Fruit fly (Drosophila melanogaster): ENCODE data around the gene Nfs1.

Nfs1 gene

DNA sequence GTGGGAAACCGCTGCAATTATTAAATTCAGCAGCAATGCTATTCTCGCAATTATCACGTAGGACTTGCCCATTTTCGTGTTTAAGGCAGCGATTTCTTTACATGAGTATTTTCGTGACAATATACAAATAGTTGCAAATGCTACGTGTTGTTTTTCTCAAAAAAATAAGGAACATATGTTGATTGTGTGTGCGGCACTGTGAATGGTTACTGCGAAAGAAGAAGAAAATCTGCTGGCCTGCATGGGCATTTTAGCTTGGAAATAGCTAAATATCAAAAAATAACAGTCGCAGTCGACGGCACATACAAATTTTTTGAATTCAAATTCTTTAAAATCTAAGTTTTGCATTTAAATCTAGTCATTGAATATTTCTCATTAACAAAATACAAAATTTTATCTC, 41.1 kb downstream of the Nfs1 start, which contains the start of gene CG6766 (continued):
- TF ChIP-seq sd (tag; optimal IDR thresholded peaks at IDR 0.05) = peak; percentile 62
- TF ChIP-seq dmrt11E (tag; optimal IDR thresholded peaks at IDR 0.05) = no peak
- no peak for TF ChIP-seq ci (GFP tag; IDR thresholded peaks at IDR 0.05)
- TF ChIP-seq CG11723 (GFP tag; optimal IDR thresholded peaks at IDR 0.05) = no peak
- no peak for TF ChIP-seq CG9797 (GFP tag; optimal IDR thresholded peaks at IDR 0.05)
- peak; percentile 99 for TF ChIP-seq CG17385 (GFP tag; optimal IDR thresholded peaks at IDR 0.05)
- no peak for TF ChIP-seq cg (GFP tag; optimal IDR thresholded peaks at IDR 0.05)
- no peak for TF ChIP-seq CG10565 (GFP tag; optimal IDR thresholded peaks at IDR 0.05)
- no peak for TF ChIP-seq CG14441 (GFP tag; IDR thresholded peaks at IDR 0.05)
- no peak for TF ChIP-seq CG9932 (GFP tag; IDR thresholded peaks at IDR 0.05)
- TF ChIP-seq sug (tag; optimal IDR thresholded peaks at IDR 0.05) = peak; percentile 19
- TF ChIP-seq stwl (tag; optimal IDR thresholded peaks at IDR 0.05) = peak; percentile 73
- no peak for TF ChIP-seq CG34224 (GFP tag; IDR thresholded peaks at IDR 0.05; ENCODE audit: partially characterized antibody)
- TF ChIP-seq gfzf (GFP tag; optimal IDR thresholded peaks at IDR 0.05) = peak; percentile 27
- TF ChIP-seq Nf-YC (tag; optimal IDR thresholded peaks at IDR 0.05) = no peak
- TF ChIP-seq lilli (GFP tag; optimal IDR thresholded peaks at IDR 0.05) = no peak
- no peak for TF ChIP-seq CG32767 (GFP tag; IDR thresholded peaks at IDR 0.05)
- TF ChIP-seq Tbp (GFP tag; optimal IDR thresholded peaks at IDR 0.05) = no peak
- no peak for TF ChIP-seq Blimp-1 (GFP tag; optimal IDR thresholded peaks at IDR 0.05)
- peak; percentile 87 for TF ChIP-seq Myb (GFP tag; optimal IDR thresholded peaks at IDR 0.05)
- peak; percentile 15 for TF ChIP-seq CG2712 (tag; optimal IDR thresholded peaks at IDR 0.05)
- TF ChIP-seq CG12659 (GFP tag; optimal IDR thresholded peaks at IDR 0.05) = peak; percentile 31
- peak; percentile 4 for TF ChIP-seq CG17829 (tag; optimal IDR thresholded peaks at IDR 0.05)
- peak; percentile 48 for TF ChIP-seq Med (GFP tag)
- no peak for TF ChIP-seq wdn (GFP tag; IDR thresholded peaks at IDR 0.05)
- peak; percentile 52 for TF ChIP-seq dm (GFP tag; optimal IDR thresholded peaks at IDR 0.05)
- TF ChIP-seq CG12219 (GFP tag; optimal IDR thresholded peaks at IDR 0.05) = no peak
- TF ChIP-seq CG13624 (GFP tag; optimal IDR thresholded peaks at IDR 0.05) = no peak
- peak; percentile 96 for TF ChIP-seq MBD-R2 (GFP tag; IDR thresholded peaks at IDR 0.05)
- peak; percentile 41 for TF ChIP-seq CG15073 (GFP tag; optimal IDR thresholded peaks at IDR 0.05)
- no peak for TF ChIP-seq Lim3 (GFP tag; IDR thresholded peaks at IDR 0.05)
- TF ChIP-seq phol (tag; optimal IDR thresholded peaks at IDR 0.05) = peak; percentile 9
- TF ChIP-seq Xbp1 (GFP tag; optimal IDR thresholded peaks at IDR 0.05) = peak; percentile 72
- no peak for TF ChIP-seq Nf-YB (GFP tag; optimal IDR thresholded peaks at IDR 0.05)
- no peak for TF ChIP-seq Doc3 (GFP tag; IDR thresholded peaks at IDR 0.05; ENCODE audit: partially characterized antibody)
- no peak for TF ChIP-seq CG33213 (GFP tag; optimal IDR thresholded peaks at IDR 0.05)
- TF ChIP-seq Lhr (GFP tag; optimal IDR thresholded peaks at IDR 0.05) = no peak
- peak; percentile 28 for TF ChIP-seq HmgD (GFP tag; optimal IDR thresholded peaks at IDR 0.05)
- TF ChIP-seq CG11398 (GFP tag; optimal IDR thresholded peaks at IDR 0.05) = no peak
- peak; percentile 6 for TF ChIP-seq CG30020 (tag; optimal IDR thresholded peaks at IDR 0.05)
- no peak for TF ChIP-seq Atf-2 (GFP tag; optimal IDR thresholded peaks at IDR 0.05)
- peak; percentile 2 for TF ChIP-seq CG3995 (GFP tag; optimal IDR thresholded peaks at IDR 0.05)
- TF ChIP-seq CG11247 (GFP tag; IDR thresholded peaks at IDR 0.05) = no peak
- TF ChIP-seq Mrtf (GFP tag; IDR thresholded peaks at IDR 0.05) = no peak
- no peak for TF ChIP-seq danr (GFP tag; IDR thresholded peaks at IDR 0.05)
- no peak for TF ChIP-seq ranshi (GFP tag; IDR thresholded peaks at IDR 0.05)

Measured in whole organism, embryonic.